Worm (Caenorhabditis elegans) whole organism, late embryonic: Measurements from ENCODE around the gene pqn-42.

Source experiments
- C08G9.2 ChIP-seq: sonication (generic microtip); optimal IDR thresholded peaks from 2 replicates; lab custom pipeline; 2016; ENCODE audit warnings: mild to moderate bottlenecking, missing genetic modification characterization, moderate library complexity, missing compliant biosample characterization
- Y22D7AL.16 ChIP-seq: sonication (generic microtip); optimal IDR thresholded peaks from 2 replicates; lab custom pipeline; 2016; ENCODE audit warnings: missing genetic modification characterization, missing compliant biosample characterization
- ama-1 ChIP-seq: fragments of 150-350 bp; optimal IDR thresholded peaks from 2 replicates; lab custom pipeline; 2014
- ceh-31 ChIP-seq: sonication (generic microtip); optimal IDR thresholded peaks from 2 replicates; lab custom pipeline; 2016; ENCODE audit warnings: missing genetic modification characterization, missing compliant biosample characterization
- che-1 ChIP-seq: sonication (generic microtip); optimal IDR thresholded peaks from 2 replicates; lab custom pipeline; 2016; ENCODE audit warnings: mild to moderate bottlenecking, missing genetic modification characterization, missing compliant biosample characterization
- dve-1 ChIP-seq: sonication (generic microtip); optimal IDR thresholded peaks from 2 replicates; lab custom pipeline; 2017; ENCODE audit warnings: antibody characterized with exemption, mild to moderate bottlenecking, missing genetic modification characterization, missing compliant biosample characterization
- lin-11 ChIP-seq: fragments of 200-800 bp; sonication (Bioruptor generic); optimal IDR thresholded peaks from 2 replicates; lab custom pipeline; 2018; ENCODE audit warnings: mild to moderate bottlenecking, missing genetic modification characterization, missing compliant biosample characterization
- nfya-1 ChIP-seq: sonication (generic microtip); optimal IDR thresholded peaks from 2 replicates; lab custom pipeline; 2017; ENCODE audit warnings: missing genetic modification characterization, mild to moderate bottlenecking, missing compliant biosample characterization, antibody characterized with exemption, moderate library complexity
- nhr-11 ChIP-seq: fragments of 150-350 bp; optimal IDR thresholded peaks from 2 replicates; lab custom pipeline; 2014; ENCODE audit warnings: missing biosample characterization, missing genetic modification characterization
- unc-42 ChIP-seq: sonication (generic microtip); optimal IDR thresholded peaks from 2 replicates; lab custom pipeline; 2016; ENCODE audit warnings: missing genotype, missing genetic modification characterization, missing compliant biosample characterization

ce11 chrII:2442979-2443378 lies 15.8 kb downstream of the pqn-42 start, which contains the start of gene vab-19:
- no peak for TF ChIP-seq nhr-11 (tag; lab: Kevin White, UChicago)
- TF ChIP-seq ceh-31 (tag; lab: Kevin White, UChicago) = no peak
- TF ChIP-seq unc-42 (tag; lab: Kevin White, UChicago) = no peak
- TF ChIP-seq lin-11 (tag; lab: Kevin White, UChicago) = no peak
- no peak for TF ChIP-seq ama-1
- no peak for TF ChIP-seq nfya-1 (tag; lab: Kevin White, UChicago)
- TF ChIP-seq C08G9.2 (tag; lab: Kevin White, UChicago) = no peak
- no peak for TF ChIP-seq dve-1
- TF ChIP-seq Y22D7AL.16 (tag; lab: Kevin White, UChicago) = no peak
- no peak for TF ChIP-seq che-1 (tag; lab: Kevin White, UChicago)
